Worm (Caenorhabditis elegans): ENCODE results near the gene C52B9.4.

ce11 chrX:4215500-4216107 lies 44.8 kb upstream of the C52B9.4 start:
- TF ChIP-seq flt-1 (GFP tag; IDR thresholded peaks at IDR 0.05), result no peak
- TF ChIP-seq med-1 (GFP tag; optimal IDR thresholded peaks at IDR 0.05; ENCODE audit: insufficient read depth), result no peak
- TF ChIP-seq tab-1 (GFP tag; IDR thresholded peaks at IDR 0.05), result no peak
